Worm (Caenorhabditis elegans) whole organism, L3 larva: ENCODE measurements around the gene R04E5.9.

Experiments used
- ama-1 ChIP-seq: fragments of 150-350 bp; optimal IDR thresholded peaks from 2 replicates; lab custom pipeline; 2018
- elt-2 ChIP-seq: sonication (generic microtip); optimal IDR thresholded peaks from 2 replicates; lab custom pipeline; 2016; ENCODE audit warnings: missing genetic modification reagents, mild to moderate bottlenecking, missing genetic modification characterization, missing compliant biosample characterization
- fkh-10 ChIP-seq: sonication (generic microtip); optimal IDR thresholded peaks from 2 replicates; lab custom pipeline; 2017; ENCODE audit warnings: missing biosample characterization, missing genetic modification reagents, missing genetic modification characterization
- nhr-11 ChIP-seq: fragments of 150-350 bp; optimal IDR thresholded peaks from 2 replicates; lab custom pipeline; 2014; ENCODE audit warnings: missing biosample characterization, missing genetic modification characterization
- nhr-28 ChIP-seq: fragments of 150-350 bp; optimal IDR thresholded peaks from 2 replicates; lab custom pipeline; 2014; ENCODE audit warnings: missing biosample characterization, missing genetic modification characterization
- nhr-67 ChIP-seq: fragments of 150-350 bp; optimal IDR thresholded peaks from 2 replicates; lab custom pipeline; 2014; ENCODE audit warnings: missing biosample characterization, missing genetic modification characterization
- nhr-77 ChIP-seq: fragments of 150-350 bp; optimal IDR thresholded peaks from 2 replicates; lab custom pipeline; 2014; ENCODE audit warnings: missing biosample characterization, missing genetic modification characterization
- pha-4 ChIP-seq: fragments of 150-350 bp; optimal IDR thresholded peaks from 2 replicates; lab custom pipeline; 2014; ENCODE audit warnings: missing biosample characterization, missing genetic modification reagents, missing genetic modification characterization
- pqm-1 ChIP-seq: fragments of 150-350 bp; optimal IDR thresholded peaks from 2 replicates; lab custom pipeline; 2017; ENCODE audit warnings: missing biosample characterization, missing genetic modification characterization, inconsistent platforms
- unc-62 ChIP-seq: fragments of 150-350 bp; sonication (generic microtip); optimal IDR thresholded peaks from 4 replicates; lab custom pipeline; 2014; ENCODE audit warnings: missing biosample characterization, missing genetic modification reagents, missing genetic modification characterization
- ztf-11 ChIP-seq: fragments of 150-350 bp; optimal IDR thresholded peaks from 2 replicates; lab custom pipeline; 2014; ENCODE audit warnings: missing biosample characterization, missing genetic modification characterization

- TF ChIP-seq ztf-11 (tag; lab: Kevin White, UChicago) (no peak), nhr-28 (no peak), nhr-11 (no peak), pqm-1 (tag; lab: Kevin White, UChicago) (no peak), nhr-77 (tag; lab: Kevin White, UChicago) (no peak), elt-2 (tag; lab: Kevin White, UChicago) (no peak), ama-1 (lab: Kevin White, UChicago) (no peak), pha-4 (no peak), nhr-67 (tag; lab: Kevin White, UChicago) (no peak), unc-62 (GFP tag; lab: Kevin White, UChicago) (no peak), fkh-10 (GFP tag; lab: Kevin White, UChicago) (no peak)
These were observed 40.6 kb downstream of the R04E5.9 start for ce11 chrX:8770316-8770715.
